ENCODE assay signal across 6 worm cellular contexts in the genomic region with DNA sequence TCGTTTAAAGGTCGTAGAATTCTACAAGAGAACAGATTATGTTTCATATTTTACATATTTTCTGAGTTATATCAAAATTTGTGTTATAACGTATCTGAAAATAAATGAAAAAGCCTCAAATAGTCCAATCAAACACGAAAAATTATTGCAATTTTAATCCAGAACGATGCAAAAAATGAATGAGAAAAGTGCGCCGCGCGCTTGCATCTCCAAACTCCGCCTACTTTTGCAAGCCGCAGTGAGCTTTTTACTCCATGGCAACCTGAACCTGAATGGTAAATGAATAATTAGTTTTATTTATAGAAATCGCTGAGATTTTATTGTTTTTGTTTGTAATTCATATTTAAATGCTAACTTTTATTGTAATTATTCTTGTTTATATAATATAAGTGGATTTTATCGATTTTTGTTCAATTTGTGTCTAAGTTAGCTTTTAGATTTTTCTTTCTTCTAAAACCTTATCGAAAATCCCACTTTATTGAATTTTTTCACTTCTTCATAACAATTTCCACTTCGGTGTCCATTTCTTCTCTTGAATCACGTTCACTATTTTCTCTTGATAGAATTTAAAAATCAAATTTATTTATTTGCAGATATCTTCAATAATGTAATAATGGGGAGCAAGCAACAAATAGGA.
TF ChIP-seq lines count a peak whose summit lies in the region.

A gene (plus strand): TSS at position 587 of the 637 bp plus-strand sequence.

TF ChIP-seq in whole organism, L1 larva, 84 proteins besides CTCF, POLR2A, EP300 and RAD21:
- no peak for TF ChIP-seq hlh-17 (GFP tag; optimal IDR thresholded peaks at IDR 0.05; lab: Kevin White, UChicago; ENCODE audit: borderline replicate concordance)
- TF ChIP-seq ceh-8 (GFP tag; optimal IDR thresholded peaks at IDR 0.05; lab: Kevin White, UChicago) = no peak
- TF ChIP-seq skn-1 (tag; optimal IDR thresholded peaks at IDR 0.05; lab: Kevin White, UChicago) = peak; percentile 13
- TF ChIP-seq blmp-1 (tag; optimal IDR thresholded peaks at IDR 0.05; lab: Kevin White, UChicago) = peak; percentile 24
- peak in 1 of 2 experiments; percentile 10 for TF ChIP-seq lin-35 (GFP tag; optimal IDR thresholded peaks at IDR 0.05; lab: Kevin White, UChicago)
- TF ChIP-seq dpl-1 (GFP tag; optimal IDR thresholded peaks at IDR 0.05; lab: Kevin White, UChicago) = peak in 1 of 3 experiments; percentile 20
- TF ChIP-seq nhr-71 (tag; optimal IDR thresholded peaks at IDR 0.05; lab: Kevin White, UChicago) = peak; percentile 0
- TF ChIP-seq efl-1 (optimal IDR thresholded peaks at IDR 0.05; lab: Kevin White, UChicago) = no peak
- peak in 1 of 2 experiments; percentile 72 for TF ChIP-seq efl-1 (GFP tag; optimal IDR thresholded peaks at IDR 0.05 in 1 of 2; lab: Kevin White, UChicago)
- peak in 1 of 2 experiments; percentile 41 for TF ChIP-seq lsy-2 (tag; optimal IDR thresholded peaks at IDR 0.05; lab: Kevin White, UChicago)

TF ChIP-seq in whole organism, L2 larva, 48 proteins besides CTCF, POLR2A, EP300 and RAD21:
- TF ChIP-seq crh-2 (tag; optimal IDR thresholded peaks at IDR 0.05; lab: Kevin White, UChicago) = no peak
- TF ChIP-seq lin-11 (tag; optimal IDR thresholded peaks at IDR 0.05; lab: Kevin White, UChicago) = peak; percentile 16
- TF ChIP-seq unc-55 (GFP tag; optimal IDR thresholded peaks at IDR 0.05; lab: Kevin White, UChicago) = peak; percentile 37
- TF ChIP-seq elt-3 (tag; optimal IDR thresholded peaks at IDR 0.05; lab: Kevin White, UChicago) = no peak
- no peak for TF ChIP-seq egl-27 (tag; optimal IDR thresholded peaks at IDR 0.05; lab: Kevin White, UChicago)
- TF ChIP-seq lsy-2 (tag; optimal IDR thresholded peaks at IDR 0.05; lab: Kevin White, UChicago) = peak in 1 of 2 experiments; percentile 23

TF ChIP-seq in whole organism, L3 larva, 47 proteins besides CTCF, POLR2A, EP300 and RAD21:
- peak; percentile 20 for TF ChIP-seq nfya-1 (tag; optimal IDR thresholded peaks at IDR 0.05; lab: Kevin White, UChicago; ENCODE audit: insufficient read depth)
- peak; percentile 34 for TF ChIP-seq hmg-11 (tag; optimal IDR thresholded peaks at IDR 0.05; lab: Kevin White, UChicago)
- no peak for TF ChIP-seq mdl-1 (tag; optimal IDR thresholded peaks at IDR 0.05; lab: Kevin White, UChicago)

TF ChIP-seq in whole organism, L4 larva, 104 proteins besides CTCF, POLR2A, EP300 and RAD21:
- TF ChIP-seq aha-1 (tag; lab: Kevin White, UChicago) (peak; percentile 46), zfp-3 (GFP tag; conservative IDR thresholded peaks at IDR 0.05; lab: Robert Waterston, UW) (no peak), lsy-2 (tag; optimal IDR thresholded peaks at IDR 0.05; lab: Kevin White, UChicago) (peak in 1 of 2 experiments; percentile 20), Y48G9A.11 (GFP tag; IDR thresholded peaks at IDR 0.05; lab: Robert Waterston, UW) (no peak), mes-2 (tag; optimal IDR thresholded peaks at IDR 0.05; lab: Kevin White, UChicago; ENCODE audit: poor library complexity, severe bottlenecking) (peak; percentile 54)

TF ChIP-seq in whole organism, late embryonic, 69 proteins besides CTCF, POLR2A, EP300 and RAD21:
- TF ChIP-seq elt-2 (tag; optimal IDR thresholded peaks at IDR 0.05; lab: Kevin White, UChicago) = peak; percentile 9
- TF ChIP-seq sox-4 (tag; optimal IDR thresholded peaks at IDR 0.05; lab: Kevin White, UChicago) = no peak
- TF ChIP-seq pat-9 (tag; optimal IDR thresholded peaks at IDR 0.05; lab: Kevin White, UChicago) = no peak
- peak; percentile 12 for TF ChIP-seq nfya-1 (tag; optimal IDR thresholded peaks at IDR 0.05; lab: Kevin White, UChicago)
- no peak for TF ChIP-seq gmeb-2 (tag; optimal IDR thresholded peaks at IDR 0.05; lab: Kevin White, UChicago)
- no peak for TF ChIP-seq K09A11.1 (tag; optimal IDR thresholded peaks at IDR 0.05; lab: Kevin White, UChicago; ENCODE audit: insufficient read depth)
- no peak for TF ChIP-seq sox-2 (GFP tag; IDR thresholded peaks at IDR 0.05; lab: Robert Waterston, UW)
- no peak for TF ChIP-seq ama-1 (optimal IDR thresholded peaks at IDR 0.05; lab: Kevin White, UChicago)
- TF ChIP-seq ceh-2 (tag; optimal IDR thresholded peaks at IDR 0.05; lab: Kevin White, UChicago) = no peak

TF ChIP-seq in whole organism, mixed stage, embryonic, 35 proteins besides CTCF, POLR2A, EP300 and RAD21:
- no peak for TF ChIP-seq mab-5 (tag; optimal IDR thresholded peaks at IDR 0.05; lab: Kevin White, UChicago)
- TF ChIP-seq ceh-43 (GFP tag; optimal IDR thresholded peaks at IDR 0.05; lab: Kevin White, UChicago) = peak; percentile 13
- no peak for TF ChIP-seq blmp-1 (tag; optimal IDR thresholded peaks at IDR 0.05; lab: Kevin White, UChicago)
- peak; percentile 20 for TF ChIP-seq ham-2 (GFP tag; optimal IDR thresholded peaks at IDR 0.05; lab: Kevin White, UChicago)
- no peak for TF ChIP-seq lsy-2 (tag; optimal IDR thresholded peaks at IDR 0.05; lab: Kevin White, UChicago)
- TF ChIP-seq ces-1 (GFP tag; optimal IDR thresholded peaks at IDR 0.05; lab: Kevin White, UChicago) = peak; percentile 21
- no peak for TF ChIP-seq flh-1 (GFP tag; optimal IDR thresholded peaks at IDR 0.05; lab: Kevin White, UChicago)
- no peak for TF ChIP-seq bed-3 (GFP tag; optimal IDR thresholded peaks at IDR 0.05; lab: Kevin White, UChicago)
- no peak for TF ChIP-seq lin-32 (GFP tag; optimal IDR thresholded peaks at IDR 0.05; lab: Kevin White, UChicago)
- no peak for TF ChIP-seq lin-13 (tag; optimal IDR thresholded peaks at IDR 0.05; lab: Kevin White, UChicago)
